Worm (Caenorhabditis elegans) whole organism, early embryonic: ENCODE measurements around the gene F44D12.10.

Source experiments
- B0310.2 ChIP-seq: sonication (generic microtip); optimal IDR thresholded peaks from 2 replicates; lab custom pipeline; 2016; ENCODE audit warnings: mild to moderate bottlenecking, missing genetic modification characterization, missing compliant biosample characterization
- F13C5.2 ChIP-seq: sonication (generic microtip); optimal IDR thresholded peaks from 2 replicates; lab custom pipeline; 2017; ENCODE audit warnings: mild to moderate bottlenecking, missing genetic modification characterization, inconsistent platforms, missing compliant biosample characterization
- aly-1 ChIP-seq: sonication (generic microtip); optimal IDR thresholded peaks from 2 replicates; lab custom pipeline; 2016; ENCODE audit warnings: missing genetic modification characterization, missing compliant biosample characterization
- ama-1 ChIP-seq: fragments of 150-350 bp; optimal IDR thresholded peaks from 2 replicates; lab custom pipeline; 2014
- ceh-13 ChIP-seq: fragments of 200-800 bp; sonication (Bioruptor generic); optimal IDR thresholded peaks from 2 replicates; lab custom pipeline; 2018; ENCODE audit warnings: mild to moderate bottlenecking, missing genetic modification characterization, missing compliant biosample characterization
- ceh-36 ChIP-seq: sonication (generic microtip); optimal IDR thresholded peaks from 2 replicates; lab custom pipeline; 2016; ENCODE audit warnings: missing genetic modification characterization, inconsistent platforms, missing compliant biosample characterization
- ets-7 ChIP-seq: sonication (generic microtip); optimal IDR thresholded peaks from 2 replicates; lab custom pipeline; 2016; ENCODE audit warnings: missing genotype, missing genetic modification characterization, missing compliant biosample characterization
- flt-1 ChIP-seq: fragments of 200-800 bp; sonication (Bioruptor generic); IDR thresholded peaks from 2 replicates; pipeline ENCODE4 v1.3.6; 2022; ENCODE audit warnings: missing genetic modification characterization, missing compliant biosample characterization
- hmbx-1 ChIP-seq: sonication (generic microtip); optimal IDR thresholded peaks from 2 replicates; lab custom pipeline; 2016; ENCODE audit warnings: mild to moderate bottlenecking, missing genetic modification characterization, missing compliant biosample characterization
- hmg-4 ChIP-seq: fragments of 200-800 bp; sonication (Bioruptor generic); optimal IDR thresholded peaks from 2 replicates; lab custom pipeline; 2018; ENCODE audit warnings: mild to moderate bottlenecking, missing genetic modification characterization, missing compliant biosample characterization
- hnd-1 ChIP-seq: sonication (generic microtip); optimal IDR thresholded peaks from 2 replicates; lab custom pipeline; 2016; ENCODE audit warnings: missing genetic modification characterization, missing compliant biosample characterization
- pes-1 ChIP-seq: fragments of 200-800 bp; sonication (Bioruptor generic); IDR thresholded peaks from 2 replicates; pipeline ENCODE4 v1.3.6; 2022; ENCODE audit warnings: missing genetic modification reagents, missing genetic modification characterization, missing compliant biosample characterization
- scrt-1 ChIP-seq: fragments of 200-800 bp; sonication (Bioruptor generic); IDR thresholded peaks from 2 replicates; pipeline ENCODE4 v1.3.6; 2022; ENCODE audit warnings: missing genetic modification characterization, missing compliant biosample characterization
- sea-1 ChIP-seq: fragments of 200-800 bp; sonication (Bioruptor generic); conservative IDR thresholded peaks from 2 replicates; pipeline ENCODE4 v1.3.6; 2022; ENCODE audit warnings: missing genetic modification characterization, missing compliant biosample characterization
- tbx-11 ChIP-seq: fragments of 200-800 bp; sonication (Bioruptor generic); IDR thresholded peaks from 2 replicates; pipeline ENCODE4 v1.3.6; 2022; ENCODE audit warnings: missing genetic modification characterization, missing compliant biosample characterization
- tbx-37 ChIP-seq: fragments of 200-800 bp; sonication (Bioruptor generic); conservative IDR thresholded peaks from 2 replicates; pipeline ENCODE4 v1.3.6; 2022; ENCODE audit warnings: missing genetic modification reagents, missing genetic modification characterization, missing compliant biosample characterization
- tra-4 ChIP-seq: sonication (generic microtip); optimal IDR thresholded peaks from 2 replicates; lab custom pipeline; 2017; ENCODE audit warnings: missing genetic modification characterization, missing compliant biosample characterization

The F44D12.10 gene

DNA sequence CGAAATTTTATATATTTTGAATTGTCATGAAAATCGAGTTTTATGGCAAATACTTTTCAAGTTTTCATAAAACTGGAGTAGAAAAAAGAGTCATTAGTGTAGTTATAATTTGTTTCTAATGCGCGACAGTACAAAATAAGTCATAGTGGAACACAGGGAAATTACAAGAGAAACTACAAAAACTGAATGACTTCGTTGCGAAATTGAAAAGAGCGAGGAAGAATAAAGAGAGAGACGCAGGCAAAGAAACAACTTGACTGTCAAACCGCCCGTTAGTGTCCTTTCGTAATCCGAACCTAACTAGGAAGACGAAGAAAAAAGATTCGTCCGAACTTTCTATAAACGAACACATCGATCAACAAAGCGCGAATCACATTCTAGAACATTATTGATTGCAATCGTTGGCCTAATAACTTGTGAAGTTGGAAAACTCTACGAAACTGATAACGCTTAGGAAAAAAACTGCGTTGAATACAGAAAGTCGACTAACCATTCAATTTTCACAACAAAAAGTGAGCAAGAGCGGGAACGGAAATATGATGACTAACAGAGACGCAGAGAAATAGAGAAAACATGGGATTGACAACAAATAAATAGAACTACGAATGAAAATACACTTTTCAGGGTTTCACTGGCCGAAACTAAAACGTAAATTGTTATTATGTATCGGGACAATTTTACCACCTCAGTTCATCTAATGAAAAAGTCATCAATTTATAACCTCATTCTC is 43.3 kb downstream of the F44D12.10 start:
- TF ChIP-seq ets-7 (tag; lab: Kevin White, UChicago) (no peak), pes-1 (GFP tag; lab: Robert Waterston, UW) (no peak), ceh-13 (no peak), tbx-37 (GFP tag; lab: Robert Waterston, UW) (no peak), hmg-4 (GFP tag; lab: Kevin White, UChicago) (no peak), flt-1 (GFP tag; lab: Robert Waterston, UW) (no peak), tra-4 (tag; lab: Kevin White, UChicago) (no peak), scrt-1 (no peak), hmbx-1 (tag; lab: Kevin White, UChicago) (no peak), hnd-1 (tag; lab: Kevin White, UChicago) (no peak), ama-1 (lab: Kevin White, UChicago) (no peak), sea-1 (GFP tag; lab: Robert Waterston, UW) (no peak), B0310.2 (tag; lab: Kevin White, UChicago) (no peak), aly-1 (tag; lab: Kevin White, UChicago) (no peak), F13C5.2 (tag; lab: Kevin White, UChicago) (no peak), tbx-11 (GFP tag; lab: Robert Waterston, UW) (no peak), ceh-36 (tag; lab: Kevin White, UChicago) (no peak)

DNA sequence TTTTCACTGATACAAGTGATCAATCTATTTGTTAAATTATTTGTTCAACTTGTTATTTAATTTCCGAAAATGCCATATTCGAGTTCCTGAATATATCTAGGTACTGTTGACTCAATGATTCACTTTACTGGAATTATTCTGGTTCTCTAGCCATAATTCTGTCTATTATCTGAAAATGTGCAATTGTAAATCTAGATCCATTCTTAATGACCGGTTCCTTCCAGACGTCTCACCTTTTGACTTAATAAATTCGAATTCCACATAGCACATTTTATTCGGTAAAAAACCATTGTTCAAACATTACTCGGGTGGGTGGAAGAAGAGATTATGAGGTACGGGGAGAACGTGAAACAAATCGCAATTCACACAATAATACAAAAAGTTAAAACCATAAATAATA is 47.5 kb downstream of the F44D12.10 start:
- TF ChIP-seq scrt-1 = no peak
- TF ChIP-seq ets-7 (tag; lab: Kevin White, UChicago) = no peak
- TF ChIP-seq tbx-37 (GFP tag; lab: Robert Waterston, UW) = no peak
- no peak for TF ChIP-seq ceh-36 (tag; lab: Kevin White, UChicago)
- TF ChIP-seq ama-1 (lab: Kevin White, UChicago) = no peak
